Worm (Caenorhabditis elegans) whole organism, late embryonic: ENCODE results near the gene lys-5.
A peak's percentile ranks its signal among the peaks of the same experiment; 100 is the strongest.

Experiments used
- C08G9.2 ChIP-seq: sonication (generic microtip); optimal IDR thresholded peaks from 2 replicates; lab custom pipeline; 2016; ENCODE audit warnings: mild to moderate bottlenecking, missing genetic modification characterization, moderate library complexity, missing compliant biosample characterization
- K02D7.2 ChIP-seq: sonication (generic microtip); optimal IDR thresholded peaks from 2 replicates; lab custom pipeline; 2017; ENCODE audit warnings: mild to moderate bottlenecking, missing genetic modification characterization, missing compliant biosample characterization
- T23F11.4 ChIP-seq: fragments of 200-800 bp; sonication (Bioruptor generic); optimal IDR thresholded peaks from 2 replicates; lab custom pipeline; 2018; ENCODE audit warnings: mild to moderate bottlenecking, missing genetic modification characterization, missing compliant biosample characterization
- Y22D7AL.16 ChIP-seq: sonication (generic microtip); optimal IDR thresholded peaks from 2 replicates; lab custom pipeline; 2016; ENCODE audit warnings: missing genetic modification characterization, missing compliant biosample characterization
- ahr-1 ChIP-seq: sonication (generic microtip); optimal IDR thresholded peaks from 2 replicates; lab custom pipeline; 2016; ENCODE audit warnings: missing genetic modification characterization, missing compliant biosample characterization
- ceh-14 ChIP-seq: sonication (generic microtip); optimal IDR thresholded peaks from 2 replicates; lab custom pipeline; 2016; ENCODE audit warnings: missing genotype, missing genetic modification characterization, missing compliant biosample characterization
- ceh-18 ChIP-seq: sonication (generic microtip); optimal IDR thresholded peaks from 2 replicates; lab custom pipeline; 2016; ENCODE audit warnings: missing genetic modification characterization, missing compliant biosample characterization
- ceh-19 ChIP-seq: fragments of 200-800 bp; sonication (Bioruptor generic); optimal IDR thresholded peaks from 2 replicates; lab custom pipeline; 2018; ENCODE audit warnings: mild to moderate bottlenecking, missing genetic modification characterization, missing compliant biosample characterization
- ceh-2 ChIP-seq: sonication (generic microtip); optimal IDR thresholded peaks from 2 replicates; lab custom pipeline; 2016; ENCODE audit warnings: missing genotype, missing genetic modification characterization, missing compliant biosample characterization
- ceh-22 ChIP-seq: sonication (generic microtip); optimal IDR thresholded peaks from 2 replicates; lab custom pipeline; 2017; ENCODE audit warnings: missing biosample characterization, missing genetic modification characterization
- ceh-30 ChIP-seq: fragments of 150-350 bp; optimal IDR thresholded peaks from 2 replicates; lab custom pipeline; 2014; ENCODE audit warnings: missing biosample characterization, missing genetic modification characterization
- ceh-31 ChIP-seq: sonication (generic microtip); optimal IDR thresholded peaks from 2 replicates; lab custom pipeline; 2016; ENCODE audit warnings: missing genetic modification characterization, missing compliant biosample characterization
- ceh-45 ChIP-seq: fragments of 200-800 bp; sonication (Bioruptor generic); IDR thresholded peaks from 2 replicates; pipeline ENCODE4 v1.3.6; 2022; ENCODE audit warnings: missing genetic modification reagents, missing genetic modification characterization, missing compliant biosample characterization
- ceh-6 ChIP-seq: fragments of 200-800 bp; sonication (Bioruptor generic); optimal IDR thresholded peaks from 2 replicates; lab custom pipeline; 2018; ENCODE audit warnings: mild to moderate bottlenecking, missing genetic modification characterization, missing compliant biosample characterization
- che-1 ChIP-seq: sonication (generic microtip); optimal IDR thresholded peaks from 2 replicates; lab custom pipeline; 2016; ENCODE audit warnings: mild to moderate bottlenecking, missing genetic modification characterization, missing compliant biosample characterization
- dmd-4 ChIP-seq: sonication (generic microtip); optimal IDR thresholded peaks from 2 replicates; lab custom pipeline; 2016; ENCODE audit warnings: borderline replicate concordance, missing genetic modification characterization, missing compliant biosample characterization
- dve-1 ChIP-seq: sonication (generic microtip); optimal IDR thresholded peaks from 2 replicates; lab custom pipeline; 2017; ENCODE audit warnings: antibody characterized with exemption, mild to moderate bottlenecking, missing genetic modification characterization, missing compliant biosample characterization
- elt-2 ChIP-seq: sonication (generic microtip); optimal IDR thresholded peaks from 2 replicates; lab custom pipeline; 2016; ENCODE audit warnings: missing genetic modification reagents, missing genetic modification characterization, missing compliant biosample characterization
- ets-4 ChIP-seq: sonication (generic microtip); optimal IDR thresholded peaks from 2 replicates; lab custom pipeline; 2016; ENCODE audit warnings: missing genetic modification characterization, missing compliant biosample characterization
- fax-1 ChIP-seq: sonication (generic microtip); optimal IDR thresholded peaks from 2 replicates; lab custom pipeline; 2016; ENCODE audit warnings: missing genotype, missing genetic modification characterization, missing compliant biosample characterization
- fkh-10 ChIP-seq: fragments of 150-350 bp; optimal IDR thresholded peaks from 2 replicates; lab custom pipeline; 2014; ENCODE audit warnings: missing biosample characterization, missing genetic modification reagents, missing genetic modification characterization
- fkh-6 ChIP-seq: sonication (generic microtip); optimal IDR thresholded peaks from 2 replicates; lab custom pipeline; 2016; ENCODE audit warnings: missing genetic modification characterization, missing compliant biosample characterization
- gmeb-2 ChIP-seq: sonication (generic microtip); optimal IDR thresholded peaks from 2 replicates; lab custom pipeline; 2016; ENCODE audit warnings: missing genetic modification characterization, inconsistent platforms, missing compliant biosample characterization
- hlh-13 ChIP-seq: fragments of 200-800 bp; sonication (Bioruptor generic); optimal IDR thresholded peaks from 2 replicates; lab custom pipeline; 2018; ENCODE audit warnings: mild to moderate bottlenecking, missing genetic modification characterization, missing compliant biosample characterization
- hlh-15 ChIP-seq: sonication (generic microtip); optimal IDR thresholded peaks from 2 replicates; lab custom pipeline; 2016; ENCODE audit warnings: missing genetic modification characterization, missing compliant biosample characterization
- hlh-30 ChIP-seq: sonication (generic microtip); optimal IDR thresholded peaks from 2 replicates; lab custom pipeline; 2017; ENCODE audit warnings: antibody characterized with exemption, missing genetic modification characterization, missing compliant biosample characterization; ENCODE audit not compliant: insufficient read depth
- hlh-6 ChIP-seq: sonication (generic microtip); optimal IDR thresholded peaks from 2 replicates; lab custom pipeline; 2016; ENCODE audit warnings: missing genotype, missing genetic modification characterization, missing compliant biosample characterization
- hlh-8 ChIP-seq: sonication (generic microtip); optimal IDR thresholded peaks from 2 replicates; lab custom pipeline; 2016; ENCODE audit warnings: missing genotype, missing genetic modification characterization, missing compliant biosample characterization
- lim-6 ChIP-seq: sonication (generic microtip); optimal IDR thresholded peaks from 2 replicates; lab custom pipeline; 2016; ENCODE audit warnings: missing genetic modification characterization, missing compliant biosample characterization
- madf-2 ChIP-seq: sonication (generic microtip); optimal IDR thresholded peaks from 2 replicates; lab custom pipeline; 2017; ENCODE audit warnings: missing genetic modification characterization, missing compliant biosample characterization
- nfya-1 ChIP-seq: sonication (generic microtip); optimal IDR thresholded peaks from 2 replicates; lab custom pipeline; 2017; ENCODE audit warnings: missing genetic modification characterization, mild to moderate bottlenecking, missing compliant biosample characterization, antibody characterized with exemption, moderate library complexity
- nhr-11 ChIP-seq: fragments of 150-350 bp; optimal IDR thresholded peaks from 2 replicates; lab custom pipeline; 2014; ENCODE audit warnings: missing biosample characterization, missing genetic modification characterization
- nhr-232 ChIP-seq: sonication (generic microtip); optimal IDR thresholded peaks from 2 replicates; lab custom pipeline; 2016; ENCODE audit warnings: missing genetic modification characterization, missing compliant biosample characterization
- npax-4 ChIP-seq: sonication (generic microtip); optimal IDR thresholded peaks from 2 replicates; lab custom pipeline; 2016; ENCODE audit warnings: missing genetic modification characterization, missing compliant biosample characterization
- odd-2 ChIP-seq: sonication (generic microtip); optimal IDR thresholded peaks from 2 replicates; lab custom pipeline; 2017; ENCODE audit warnings: antibody characterized with exemption, mild to moderate bottlenecking, missing genetic modification characterization, missing compliant biosample characterization
- pag-3 ChIP-seq: sonication (generic microtip); optimal IDR thresholded peaks from 2 replicates; lab custom pipeline; 2016; ENCODE audit warnings: missing compliant biosample characterization, missing genetic modification characterization, borderline replicate concordance
- pat-9 ChIP-seq: fragments of 200-800 bp; sonication (Bioruptor generic); optimal IDR thresholded peaks from 2 replicates; lab custom pipeline; 2018; ENCODE audit warnings: mild to moderate bottlenecking, missing genetic modification characterization, moderate library complexity, missing compliant biosample characterization
- pax-1 ChIP-seq: fragments of 150-350 bp; optimal IDR thresholded peaks from 2 replicates; lab custom pipeline; 2014; ENCODE audit warnings: missing biosample characterization, missing genetic modification characterization
- pha-2 ChIP-seq: sonication (generic microtip); optimal IDR thresholded peaks from 2 replicates; lab custom pipeline; 2017; ENCODE audit warnings: mild to moderate bottlenecking, missing genetic modification characterization, missing compliant biosample characterization
- pha-4 ChIP-seq: fragments of 150-350 bp; optimal IDR thresholded peaks from 2 replicates; lab custom pipeline; 2018; ENCODE audit warnings: missing biosample characterization, missing genetic modification reagents, missing genetic modification characterization
- pqm-1 ChIP-seq: sonication (generic microtip); optimal IDR thresholded peaks from 2 replicates; lab custom pipeline; 2016; ENCODE audit warnings: missing genetic modification characterization, missing compliant biosample characterization
- pros-1 ChIP-seq: fragments of 150-350 bp; optimal IDR thresholded peaks from 2 replicates; lab custom pipeline; 2014; ENCODE audit warnings: missing biosample characterization, missing genetic modification reagents, missing genetic modification characterization
- sdc-2 ChIP-seq: sonication (generic microtip); optimal IDR thresholded peaks from 2 replicates; lab custom pipeline; 2016; ENCODE audit warnings: missing genotype, missing genetic modification characterization, missing compliant biosample characterization
- sox-4 ChIP-seq: sonication (generic microtip); optimal IDR thresholded peaks from 2 replicates; lab custom pipeline; 2017; ENCODE audit warnings: mild to moderate bottlenecking, missing genetic modification characterization, inconsistent platforms, missing compliant biosample characterization
- syd-9 ChIP-seq: sonication (generic microtip); optimal IDR thresholded peaks from 2 replicates; lab custom pipeline; 2016; ENCODE audit warnings: mild to moderate bottlenecking, missing genetic modification characterization, moderate library complexity, missing compliant biosample characterization
- tbx-2 ChIP-seq: sonication (generic microtip); optimal IDR thresholded peaks from 2 replicates; lab custom pipeline; 2016; ENCODE audit warnings: missing genetic modification characterization, missing compliant biosample characterization
- tbx-7 ChIP-seq: sonication (generic microtip); optimal IDR thresholded peaks from 2 replicates; lab custom pipeline; 2016; ENCODE audit warnings: missing genotype, missing genetic modification characterization, missing compliant biosample characterization
- ttx-3 ChIP-seq: sonication (generic microtip); optimal IDR thresholded peaks from 2 replicates; lab custom pipeline; 2016; ENCODE audit warnings: missing genetic modification reagents, missing genetic modification characterization, missing compliant biosample characterization
- unc-3 ChIP-seq, 2 experiments: fragments of 200-800 bp in 1 of 2; sonication (Bioruptor generic) in 1 of 2; sonication (generic microtip) in 1 of 2; conservative IDR thresholded peaks in 1 of 2; optimal IDR thresholded peaks in 1 of 2; 2 replicates each; pipeline versions ENCODE4 v1.3.6 to Lab custom; 2016 to 2022; ENCODE audit warnings: missing compliant biosample characterization in 2 of 2, missing genetic modification characterization in 2 of 2, missing genetic modification reagents in 1 of 2
- unc-42 ChIP-seq: sonication (generic microtip); optimal IDR thresholded peaks from 2 replicates; lab custom pipeline; 2016; ENCODE audit warnings: missing genotype, missing genetic modification characterization, missing compliant biosample characterization
- unc-55 ChIP-seq: sonication (generic microtip); optimal IDR thresholded peaks from 2 replicates; lab custom pipeline; 2017; ENCODE audit warnings: missing biosample characterization, missing genetic modification reagents, missing genetic modification characterization
- unc-86 ChIP-seq: sonication (generic microtip); optimal IDR thresholded peaks from 2 replicates; lab custom pipeline; 2016; ENCODE audit warnings: missing genetic modification characterization, missing compliant biosample characterization
- ztf-16 ChIP-seq: sonication (generic microtip); optimal IDR thresholded peaks from 2 replicates; lab custom pipeline; 2017; ENCODE audit warnings: missing genetic modification characterization, missing compliant biosample characterization

lys-5 gene

ce11 chrIV:11604909-11605308, 20.5 kb downstream of the lys-5 start, which contains the start of the genes ragc-1 and Y24F12A.1:
Gene ragc-1 (minus strand): TSS chrIV:11604933.
Gene Y24F12A.1 (plus strand): TSS chrIV:11605254.
- no peak for TF ChIP-seq pha-4 (tag; lab: Kevin White, UChicago)
- no peak for TF ChIP-seq Y22D7AL.16 (tag; lab: Kevin White, UChicago)
- peak; percentile 60 for TF ChIP-seq ceh-2 (tag; lab: Kevin White, UChicago)
- TF ChIP-seq unc-3 (GFP tag; conservative IDR thresholded peaks at IDR 0.05; lab: Robert Waterston, UW): no peak
- no peak for TF ChIP-seq unc-3 (tag; optimal IDR thresholded peaks at IDR 0.05; lab: Kevin White, UChicago)
- no peak for TF ChIP-seq fkh-10 (GFP tag; lab: Kevin White, UChicago)
- peak; percentile 6 for TF ChIP-seq lim-6 (tag; lab: Kevin White, UChicago)
- TF ChIP-seq tbx-7 (tag; lab: Kevin White, UChicago): no peak
- no peak for TF ChIP-seq ceh-18 (tag; lab: Kevin White, UChicago)
- TF ChIP-seq pat-9 (tag; lab: Kevin White, UChicago): peak; percentile 19
- TF ChIP-seq sox-4 (tag; lab: Kevin White, UChicago): no peak
- no peak for TF ChIP-seq fkh-6 (tag; lab: Kevin White, UChicago)
- TF ChIP-seq unc-42 (tag; lab: Kevin White, UChicago): peak; percentile 10
- no peak for TF ChIP-seq hlh-8 (tag; lab: Kevin White, UChicago)
- no peak for TF ChIP-seq odd-2 (tag; lab: Kevin White, UChicago)
- TF ChIP-seq ceh-22 (tag; lab: Kevin White, UChicago): no peak
- peak; percentile 23 for TF ChIP-seq nfya-1 (tag; lab: Kevin White, UChicago)
- TF ChIP-seq unc-55: no peak
- peak; percentile 38 for TF ChIP-seq unc-86 (tag; lab: Kevin White, UChicago)
- no peak for TF ChIP-seq C08G9.2
- TF ChIP-seq pag-3 (tag; lab: Kevin White, UChicago): no peak
- TF ChIP-seq ceh-45 (GFP tag; lab: Robert Waterston, UW): no peak
- TF ChIP-seq ceh-30 (tag; lab: Kevin White, UChicago): no peak
- TF ChIP-seq pha-2 (tag; lab: Kevin White, UChicago): peak; percentile 4
- TF ChIP-seq elt-2 (tag; lab: Kevin White, UChicago): peak; percentile 66
- TF ChIP-seq pqm-1 (tag; lab: Kevin White, UChicago): no peak
- TF ChIP-seq madf-2 (tag; lab: Kevin White, UChicago): no peak
- no peak for TF ChIP-seq pax-1
- peak; percentile 86 for TF ChIP-seq ceh-14 (tag; lab: Kevin White, UChicago)
- TF ChIP-seq nhr-232: no peak
- TF ChIP-seq hlh-15: no peak
- TF ChIP-seq fax-1 (tag; lab: Kevin White, UChicago): no peak
- no peak for TF ChIP-seq nhr-11
- TF ChIP-seq syd-9 (tag; lab: Kevin White, UChicago): no peak
- no peak for TF ChIP-seq T23F11.4 (GFP tag; lab: Kevin White, UChicago)
- TF ChIP-seq ttx-3 (tag; lab: Kevin White, UChicago): peak; percentile 70
- no peak for TF ChIP-seq ets-4 (tag; lab: Kevin White, UChicago)
- TF ChIP-seq sdc-2 (tag; lab: Kevin White, UChicago): no peak
- TF ChIP-seq ceh-6 (GFP tag; lab: Kevin White, UChicago): peak; percentile 36
- TF ChIP-seq npax-4: no peak
- peak; percentile 2 for TF ChIP-seq ceh-19 (GFP tag; lab: Kevin White, UChicago)
- TF ChIP-seq dve-1: no peak
- no peak for TF ChIP-seq ztf-16 (tag; lab: Kevin White, UChicago)
- no peak for TF ChIP-seq che-1 (tag; lab: Kevin White, UChicago)
- no peak for TF ChIP-seq gmeb-2
- TF ChIP-seq ceh-31 (tag; lab: Kevin White, UChicago): peak; percentile 54
- no peak for TF ChIP-seq hlh-6
- no peak for TF ChIP-seq hlh-13 (GFP tag; lab: Kevin White, UChicago)
- TF ChIP-seq pros-1: no peak
- TF ChIP-seq dmd-4: no peak
- no peak for TF ChIP-seq ahr-1 (tag; lab: Kevin White, UChicago)
- peak; percentile 47 for TF ChIP-seq hlh-30 (tag; lab: Kevin White, UChicago)
- TF ChIP-seq tbx-2: peak; percentile 72
- TF ChIP-seq K02D7.2 (tag; lab: Kevin White, UChicago): no peak
